Fruit fly (Drosophila melanogaster): ENCODE data around the gene c-cup.

DNA sequence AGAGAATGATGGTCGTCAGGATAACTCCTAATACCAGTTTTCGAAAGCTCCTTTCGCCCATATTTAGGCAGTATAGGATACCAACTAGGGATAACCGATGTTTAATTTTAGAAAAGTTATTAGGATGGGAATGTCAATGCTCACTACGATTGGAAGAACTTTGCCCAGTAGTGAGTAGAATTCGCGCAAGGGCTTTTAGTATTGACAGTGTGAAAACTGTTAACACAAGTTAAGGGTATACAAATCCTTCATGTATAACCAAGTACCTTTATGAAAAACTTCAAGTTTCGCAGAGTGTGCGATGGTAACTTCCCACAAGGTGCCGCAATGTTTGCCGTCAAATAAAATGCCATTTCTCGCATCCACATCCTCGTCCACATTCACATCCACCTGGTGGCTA lies 9.1 kb downstream of the c-cup start, which contains the start of gene CG31933:
- TF ChIP-seq Crg-1 (GFP tag; optimal IDR thresholded peaks at IDR 0.05) (no peak), ovo (GFP tag; optimal IDR thresholded peaks at IDR 0.05) (no peak)
